Fruit fly (Drosophila melanogaster) whole organism, embryonic: ENCODE data around the gene kkv.

Experiments used
- Antp ChIP-seq: fragments of 200-800 bp; sonication (Bioruptor generic); optimal IDR thresholded peaks from 3 replicates; lab custom pipeline; 2016; ENCODE audit warnings: missing biosample characterization, missing genetic modification characterization
- BEAF-32 ChIP-seq: fragments of 200-800 bp; sonication (Bioruptor generic); optimal IDR thresholded peaks from 3 replicates; lab custom pipeline; 2017; ENCODE audit warnings: missing biosample characterization, missing genetic modification characterization, mild to moderate bottlenecking, moderate library complexity, missing genetic modification reagents
- CG10462 ChIP-seq: fragments of 200-800 bp; sonication (Bioruptor generic); optimal IDR thresholded peaks from 2 replicates; lab custom pipeline; 2016; ENCODE audit warnings: missing biosample characterization, missing genetic modification characterization
- CG11504 ChIP-seq: fragments of 200-800 bp; sonication (Bioruptor generic); optimal IDR thresholded peaks from 3 replicates; lab custom pipeline; 2019; ENCODE audit warnings: missing biosample characterization, mild to moderate bottlenecking, missing genetic modification characterization, moderate library complexity
- CG12236 ChIP-seq: fragments of 200-800 bp; sonication (Bioruptor generic); optimal IDR thresholded peaks from 2 replicates; lab custom pipeline; 2016; ENCODE audit warnings: missing biosample characterization, missing genetic modification characterization
- CG14050 ChIP-seq: fragments of 200-800 bp; sonication (Bioruptor generic); IDR thresholded peaks from 3 replicates; pipeline ENCODE4 v1.3.6; 2022; ENCODE audit warnings: missing biosample characterization, missing genetic modification characterization
- CG14441 ChIP-seq: fragments of 200-800 bp; sonication (Bioruptor generic); IDR thresholded peaks from 2 replicates; pipeline ENCODE4 v1.3.6; 2022; ENCODE audit warnings: missing biosample characterization, missing genetic modification characterization
- CG14667 ChIP-seq: fragments of 200-800 bp; sonication (Bioruptor generic); IDR thresholded peaks from 2 replicates; pipeline ENCODE4 v1.3.6; 2022; ENCODE audit warnings: missing biosample characterization, missing genetic modification characterization
- CG15514 ChIP-seq: fragments of 200-800 bp; sonication (Bioruptor generic); optimal IDR thresholded peaks from 3 replicates; lab custom pipeline; 2017; ENCODE audit warnings: missing biosample characterization, missing genetic modification characterization, mild to moderate bottlenecking, moderate library complexity, missing genetic modification reagents
- CG1603 ChIP-seq: fragments of 200-800 bp; sonication (Bioruptor generic); optimal IDR thresholded peaks from 2 replicates; lab custom pipeline; 2019; ENCODE audit warnings: missing biosample characterization, mild to moderate bottlenecking, missing genetic modification characterization, moderate library complexity
- CG1792 ChIP-seq: fragments of 200-800 bp; sonication (Bioruptor generic); optimal IDR thresholded peaks from 2 replicates; lab custom pipeline; 2016; ENCODE audit warnings: missing biosample characterization, missing genetic modification characterization
- CG30020 ChIP-seq: fragments of 200-800 bp; optimal IDR thresholded peaks from 2 replicates; lab custom pipeline; 2019; ENCODE audit warnings: missing biosample characterization, mild to moderate bottlenecking, missing genetic modification characterization, moderate library complexity
- CG34224 ChIP-seq: fragments of 200-800 bp; sonication (Bioruptor generic); IDR thresholded peaks from 3 replicates; pipeline ENCODE4 v1.3.6; 2022; ENCODE audit warnings: missing biosample characterization, missing genetic modification characterization; ENCODE audit not compliant: partially characterized antibody
- CG3995 ChIP-seq: fragments of 200-800 bp; sonication (Bioruptor generic); optimal IDR thresholded peaks from 3 replicates; lab custom pipeline; 2016; ENCODE audit warnings: missing biosample characterization, missing genetic modification characterization
- CG42726 ChIP-seq: fragments of 200-800 bp; sonication (Bioruptor generic); IDR thresholded peaks from 2 replicates; pipeline ENCODE4 v1.3.6; 2022; ENCODE audit warnings: missing biosample characterization, missing genetic modification characterization; ENCODE audit not compliant: partially characterized antibody
- CG6689 ChIP-seq: fragments of 200-800 bp; sonication (Bioruptor generic); IDR thresholded peaks from 2 replicates; pipeline ENCODE4 v1.3.6; 2022; ENCODE audit warnings: missing biosample characterization, missing genetic modification characterization
- CG9437 ChIP-seq: fragments of 200-800 bp; sonication (Bioruptor generic); optimal IDR thresholded peaks from 2 replicates; lab custom pipeline; 2018; ENCODE audit warnings: missing biosample characterization, mild to moderate bottlenecking, missing genetic modification characterization
- CHES-1-like ChIP-seq: fragments of 200-800 bp; sonication (Bioruptor generic); optimal IDR thresholded peaks from 2 replicates; lab custom pipeline; 2016; ENCODE audit warnings: missing biosample characterization, missing genetic modification characterization
- CrebB ChIP-seq: fragments of 200-800 bp; sonication (Bioruptor generic); optimal IDR thresholded peaks from 3 replicates; lab custom pipeline; 2018; ENCODE audit warnings: missing biosample characterization, mild to moderate bottlenecking, missing genetic modification characterization
- Deaf1 ChIP-seq: fragments of 200-800 bp; optimal IDR thresholded peaks from 3 replicates; lab custom pipeline; 2019; ENCODE audit warnings: missing biosample characterization, mild to moderate bottlenecking, missing genetic modification characterization, moderate library complexity
- Drgx ChIP-seq: fragments of 200-800 bp; sonication (Bioruptor generic); IDR thresholded peaks from 2 replicates; pipeline ENCODE4 v1.3.6; 2022; ENCODE audit warnings: missing biosample characterization, missing genetic modification characterization
- E2f2 ChIP-seq: fragments of 200-800 bp; sonication (Bioruptor generic); IDR thresholded peaks from 2 replicates; pipeline ENCODE4 v1.3.6; 2022; ENCODE audit warnings: missing biosample characterization, missing genetic modification characterization
- H2.0 ChIP-seq: fragments of 200-800 bp; sonication (Bioruptor generic); IDR thresholded peaks from 2 replicates; pipeline ENCODE4 v1.3.6; 2022; ENCODE audit warnings: missing biosample characterization, missing genetic modification characterization
- HLHmδ ChIP-seq: fragments of 200-800 bp; sonication (Bioruptor generic); optimal IDR thresholded peaks from 2 replicates; lab custom pipeline; 2018; ENCODE audit warnings: missing biosample characterization, mild to moderate bottlenecking, missing genetic modification characterization, moderate library complexity
- Hsf ChIP-seq: fragments of 200-800 bp; sonication (Bioruptor generic); optimal IDR thresholded peaks from 3 replicates; lab custom pipeline; 2016; ENCODE audit warnings: missing biosample characterization, missing genetic modification characterization
- Med ChIP-seq: fragments of 200-800 bp; sonication (Bioruptor generic); peaks from one replicate; lab custom pipeline; 2016; ENCODE audit warnings: missing biosample characterization, missing genetic modification characterization, mild to moderate bottlenecking, inconsistent platforms, moderate library complexity
- Oli ChIP-seq: fragments of 200-800 bp; sonication (Bioruptor generic); optimal IDR thresholded peaks from 2 replicates; lab custom pipeline; 2018; ENCODE audit warnings: missing biosample characterization, mild to moderate bottlenecking, missing genetic modification characterization, moderate library complexity
- Sin3A ChIP-seq: fragments of >200 bp; optimal IDR thresholded peaks from 2 replicates; lab custom pipeline; 2018
- Sry-β ChIP-seq: fragments of 200-800 bp; sonication (Bioruptor generic); optimal IDR thresholded peaks from 2 replicates; lab custom pipeline; 2018; ENCODE audit warnings: missing biosample characterization, mild to moderate bottlenecking, missing genetic modification characterization, moderate library complexity
- Xbp1 ChIP-seq: fragments of 200-800 bp; sonication (Bioruptor generic); optimal IDR thresholded peaks from 3 replicates; lab custom pipeline; 2016; ENCODE audit warnings: missing biosample characterization, mild to moderate bottlenecking, missing genetic modification characterization
- ac ChIP-seq: fragments of 200-800 bp; sonication (Bioruptor generic); optimal IDR thresholded peaks from 3 replicates; lab custom pipeline; 2017; ENCODE audit warnings: missing biosample characterization, mild to moderate bottlenecking, missing genetic modification characterization
- amos ChIP-seq: fragments of 200-800 bp; sonication (Bioruptor generic); IDR thresholded peaks from 2 replicates; pipeline ENCODE4 v1.3.6; 2022; ENCODE audit warnings: missing biosample characterization, missing genetic modification characterization; ENCODE audit not compliant: partially characterized antibody
- dmrt99B ChIP-seq: fragments of 200-800 bp; sonication (Bioruptor generic); optimal IDR thresholded peaks from 2 replicates; lab custom pipeline; 2018; ENCODE audit warnings: missing biosample characterization, mild to moderate bottlenecking, missing genetic modification characterization, moderate library complexity
- emc ChIP-seq: fragments of 200-800 bp; sonication (Bioruptor generic); optimal IDR thresholded peaks from 2 replicates; lab custom pipeline; 2016; ENCODE audit warnings: missing biosample characterization, missing genetic modification characterization
- fd3F ChIP-seq: fragments of 200-800 bp; sonication (Bioruptor generic); optimal IDR thresholded peaks from 2 replicates; lab custom pipeline; 2018; ENCODE audit warnings: missing biosample characterization, mild to moderate bottlenecking, missing genetic modification characterization, moderate library complexity
- fd96Cb ChIP-seq: fragments of 200-800 bp; sonication (Bioruptor generic); optimal IDR thresholded peaks from 2 replicates; lab custom pipeline; 2018; ENCODE audit warnings: missing biosample characterization, mild to moderate bottlenecking, missing genetic modification characterization, moderate library complexity
- fru ChIP-seq: fragments of >200 bp; optimal IDR thresholded peaks from 2 replicates; lab custom pipeline; 2017
- h ChIP-seq: fragments of >200 bp; optimal IDR thresholded peaks from 2 replicates; lab custom pipeline; 2017
- hkb ChIP-seq, 2 experiments: fragments of 200-800 bp in 1 of 2; fragments of >200 bp in 1 of 2; sonication (Bioruptor generic) in 1 of 2; IDR thresholded peaks in 1 of 2; optimal IDR thresholded peaks in 1 of 2; 2 replicates each; pipeline versions ENCODE4 v1.3.6 to Lab custom; 2017 to 2022; ENCODE audit warnings: missing biosample characterization in 1 of 2, missing genetic modification characterization in 1 of 2
- kay ChIP-seq: fragments of 200-800 bp; sonication (Bioruptor generic); optimal IDR thresholded peaks from 2 replicates; lab custom pipeline; 2016; ENCODE audit warnings: missing biosample characterization, missing genetic modification characterization
- mirr ChIP-seq: fragments of 200-800 bp; sonication (Bioruptor generic); optimal IDR thresholded peaks from 3 replicates; lab custom pipeline; 2018; ENCODE audit warnings: missing biosample characterization, mild to moderate bottlenecking, missing genetic modification characterization
- nau ChIP-seq: fragments of 200-800 bp; sonication (Bioruptor generic); optimal IDR thresholded peaks from 3 replicates; lab custom pipeline; 2017; ENCODE audit warnings: missing biosample characterization, mild to moderate bottlenecking, missing genetic modification characterization, missing genetic modification reagents
- odd ChIP-seq: fragments of 200-800 bp; sonication (Bioruptor generic); optimal IDR thresholded peaks from 2 replicates; lab custom pipeline; 2017; ENCODE audit warnings: missing biosample characterization, mild to moderate bottlenecking, missing genetic modification characterization
- ro ChIP-seq: fragments of 200-800 bp; sonication (Bioruptor generic); IDR thresholded peaks from 2 replicates; pipeline ENCODE4 v1.3.6; 2022; ENCODE audit warnings: missing biosample characterization, missing genetic modification characterization
- salm ChIP-seq: fragments of 200-800 bp; sonication (Bioruptor generic); optimal IDR thresholded peaks from 2 replicates; lab custom pipeline; 2018; ENCODE audit warnings: missing biosample characterization, mild to moderate bottlenecking, missing genetic modification characterization
- schlank ChIP-seq: fragments of 200-800 bp; sonication (Bioruptor generic); optimal IDR thresholded peaks from 2 replicates; lab custom pipeline; 2018; ENCODE audit warnings: missing biosample characterization, mild to moderate bottlenecking, missing genetic modification characterization
- slou ChIP-seq: fragments of 200-800 bp; sonication (Bioruptor generic); optimal IDR thresholded peaks from 3 replicates; lab custom pipeline; 2016; ENCODE audit warnings: missing biosample characterization, missing genetic modification characterization
- sob ChIP-seq: fragments of 200-800 bp; sonication (Bioruptor generic); IDR thresholded peaks from 2 replicates; pipeline ENCODE4 v1.3.6; 2022; ENCODE audit warnings: missing biosample characterization, missing genetic modification characterization
- sr ChIP-seq: fragments of 200-800 bp; sonication (Bioruptor generic); IDR thresholded peaks from 3 replicates; pipeline ENCODE4 v1.3.6; 2022; ENCODE audit warnings: missing biosample characterization, missing genetic modification characterization
- wdn ChIP-seq: fragments of 200-800 bp; sonication (Bioruptor generic); IDR thresholded peaks from 2 replicates; pipeline ENCODE4 v1.3.6; 2022; ENCODE audit warnings: missing biosample characterization, missing genetic modification characterization

The kkv gene

DNA sequence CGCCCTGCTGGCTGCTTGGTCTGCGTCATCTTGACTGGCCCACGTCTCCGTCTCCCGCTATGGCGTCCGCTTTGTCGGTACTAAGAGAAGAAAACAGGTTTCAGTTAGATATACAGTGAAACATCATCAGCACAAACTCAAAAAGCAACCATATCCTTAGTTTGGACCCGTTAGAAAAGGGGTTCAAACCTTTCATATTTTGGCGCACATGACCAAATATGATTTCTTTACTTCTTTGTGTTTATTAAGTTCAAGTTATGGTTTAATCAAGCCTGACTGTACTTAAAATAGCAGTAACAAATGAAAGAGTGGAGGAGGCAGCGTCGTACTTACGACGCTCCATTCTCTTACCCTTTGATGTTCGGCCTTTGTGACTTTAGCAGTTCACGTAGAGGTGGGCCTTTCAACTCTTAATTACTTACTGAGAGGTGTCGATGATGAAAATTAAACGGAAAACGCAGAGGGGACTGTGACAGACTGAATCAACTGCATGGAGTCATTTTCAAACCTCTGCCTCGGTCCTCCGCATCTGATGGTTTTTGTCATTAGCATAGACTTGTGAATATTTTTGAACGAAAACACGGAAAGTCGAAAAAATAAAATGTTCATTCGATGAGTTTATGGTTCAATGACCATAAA lies 30.9 kb downstream of the kkv start (continued):
- TF ChIP-seq sob (peak; percentile 90), CG11504 (peak; percentile 86), dmrt99B (tag; lab: Kevin White, UChicago) (peak; percentile 88), CG3995 (GFP tag; lab: Kevin White, UChicago) (peak; percentile 13), CG14441 (GFP tag; lab: Robert Waterston, UW) (peak; percentile 86), sr (GFP tag; lab: Robert Waterston, UW) (peak; percentile 63; the same call in 1 of the 3 replicates), CG15514 (GFP tag; lab: Kevin White, UChicago) (peak; percentile 67), CHES-1-like (GFP tag; lab: Kevin White, UChicago) (peak; percentile 67), kay (GFP tag; lab: Kevin White, UChicago) (peak; percentile 85), CG14667 (GFP tag; lab: Robert Waterston, UW) (peak; percentile 68; the same call in 1 of the 2 replicates), CG14050 (GFP tag; lab: Robert Waterston, UW) (peak; percentile 79), CG6689 (peak; percentile 87), fd96Cb (tag; lab: Kevin White, UChicago) (peak; percentile 81), hkb (optimal IDR thresholded peaks at IDR 0.05; lab: Kevin White, UChicago) (no peak), hkb (GFP tag; IDR thresholded peaks at IDR 0.05; lab: Robert Waterston, UW) (peak; percentile 90), Hsf (GFP tag; lab: Kevin White, UChicago) (peak; percentile 75), CG30020 (tag; lab: Kevin White, UChicago) (no peak), CrebB (tag; lab: Kevin White, UChicago) (peak; percentile 80), CG9437 (peak; percentile 40), H2.0 (peak; percentile 83), ro (peak; percentile 56; the same call in 1 of the 2 replicates), Drgx (GFP tag; lab: Robert Waterston, UW) (peak; percentile 94), CG42726 (no peak), Antp (GFP tag; lab: Kevin White, UChicago) (peak; percentile 91), HLHmδ (GFP tag; lab: Kevin White, UChicago) (no peak), Oli (tag; lab: Kevin White, UChicago) (peak; percentile 85), BEAF-32 (GFP tag; lab: Kevin White, UChicago) (no peak), fru (lab: Kevin White, UChicago) (no peak), mirr (GFP tag; lab: Kevin White, UChicago) (no peak), fd3F (GFP tag; lab: Kevin White, UChicago) (peak; percentile 71), wdn (peak; percentile 72), h (lab: Kevin White, UChicago) (no peak), CG34224 (GFP tag; lab: Robert Waterston, UW) (no peak), odd (GFP tag; lab: Kevin White, UChicago) (peak; percentile 67), Xbp1 (peak; percentile 83), CG10462 (GFP tag; lab: Kevin White, UChicago) (peak; percentile 60), salm (tag; lab: Kevin White, UChicago) (peak; percentile 68), schlank (tag; lab: Kevin White, UChicago) (peak; percentile 52), Sry-β (GFP tag; lab: Kevin White, UChicago) (no peak), nau (GFP tag; lab: Kevin White, UChicago) (peak; percentile 78), emc (GFP tag; lab: Kevin White, UChicago) (peak; percentile 59), CG1603 (tag; lab: Kevin White, UChicago) (peak; percentile 86), Deaf1 (no peak), Med (GFP tag; lab: Kevin White, UChicago) (peak; percentile 98), Sin3A (lab: Kevin White, UChicago) (no peak), E2f2 (peak; percentile 60; the same call in 1 of the 2 replicates), ac (no peak), CG1792 (GFP tag; lab: Kevin White, UChicago) (peak; percentile 77), amos (GFP tag; lab: Robert Waterston, UW) (no peak), slou (GFP tag; lab: Kevin White, UChicago) (no peak), CG12236 (peak; percentile 36)
